Fruit fly (Drosophila melanogaster): ENCODE data around the gene CG17803.
A peak's percentile ranks its signal among the peaks of the same experiment; 100 is the strongest.
"Not testable (repeated sequence)": the region's sequence is repeated elsewhere in the genome, so short reads cannot be mapped to it uniquely, and the experiment has no call there.

Gene CG17803

DNA sequence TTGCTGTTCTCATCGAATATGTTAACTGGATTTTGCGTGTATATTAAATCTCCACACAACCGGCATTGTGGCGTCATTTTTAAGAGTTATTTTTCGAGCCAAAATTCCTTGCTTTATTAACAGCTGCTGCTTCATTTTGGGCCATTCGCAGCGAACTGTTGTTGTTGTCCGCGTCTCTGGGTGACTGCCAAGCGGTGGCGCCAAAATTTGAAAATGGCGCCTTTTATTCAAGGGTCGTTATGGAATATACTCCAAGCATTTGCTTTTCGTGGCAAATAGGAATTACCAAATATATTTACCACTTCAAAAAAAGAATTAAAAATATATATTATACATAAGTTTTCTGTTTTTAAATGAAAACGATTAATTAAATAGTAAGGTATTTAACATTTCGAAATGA, 3.8 kb upstream of the CG17803 start, which contains the start of gene Nnk:
Gene Nnk (minus strand): TSS at position 158 of the 400 bp plus-strand sequence.
- no peak for TF ChIP-seq noc (tag; optimal IDR thresholded peaks at IDR 0.05)

DNA sequence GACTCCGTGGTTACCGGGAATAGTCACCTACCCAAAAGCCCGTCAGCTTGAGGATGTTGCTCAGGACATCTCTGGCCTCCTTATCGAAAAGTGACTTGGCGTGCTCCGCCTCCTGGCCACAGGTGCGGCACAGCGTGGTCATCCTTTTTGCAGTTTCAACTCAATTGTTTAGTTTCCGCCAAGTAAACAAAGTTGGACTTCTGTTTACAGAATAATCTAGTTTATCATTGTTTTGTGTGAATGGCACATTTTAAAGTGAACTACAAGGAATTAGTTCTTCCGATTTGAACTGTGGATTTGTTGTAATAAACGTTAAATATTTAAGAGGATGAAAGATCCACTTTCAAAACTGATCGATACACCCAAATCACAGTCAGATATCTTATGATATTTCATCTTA, 1.7 kb upstream of the CG17803 start, which contains the start of gene CG17806:
Gene CG17806 (minus strand): TSS at position 236 of the 400 bp plus-strand sequence.
- TF ChIP-seq noc (tag; optimal IDR thresholded peaks at IDR 0.05) = no peak

DNA sequence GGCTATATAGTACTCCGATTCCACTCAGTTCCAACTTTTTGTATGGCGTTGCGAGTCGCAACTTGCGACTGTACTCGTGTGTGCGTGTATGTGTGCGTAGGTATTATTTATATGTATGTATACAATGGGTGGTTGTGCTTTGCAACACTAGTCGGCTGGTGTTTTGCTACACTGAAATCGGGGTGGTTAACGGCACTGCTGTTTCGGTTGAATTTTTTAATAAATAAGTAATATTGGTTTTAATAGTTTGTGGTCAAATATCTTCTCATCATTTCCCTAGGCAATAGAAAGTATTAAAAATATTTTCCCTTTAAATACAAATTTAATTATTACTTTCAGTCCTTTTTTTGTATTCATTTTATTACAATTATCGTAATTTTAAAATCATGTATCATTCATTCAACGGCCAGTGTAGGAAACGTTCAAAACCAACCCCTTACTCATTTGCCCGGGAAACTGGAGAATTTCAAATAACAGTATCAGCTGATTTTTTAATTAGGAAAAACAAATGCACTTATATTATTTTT, 3.0 kb downstream of the CG17803 start, which contains the start of gene CG7379:
Gene CG7379 (minus strand): TSS at position 94 of the 527 bp plus-strand sequence.
- peak; percentile 85 for TF ChIP-seq noc (tag; optimal IDR thresholded peaks at IDR 0.05)

DNA sequence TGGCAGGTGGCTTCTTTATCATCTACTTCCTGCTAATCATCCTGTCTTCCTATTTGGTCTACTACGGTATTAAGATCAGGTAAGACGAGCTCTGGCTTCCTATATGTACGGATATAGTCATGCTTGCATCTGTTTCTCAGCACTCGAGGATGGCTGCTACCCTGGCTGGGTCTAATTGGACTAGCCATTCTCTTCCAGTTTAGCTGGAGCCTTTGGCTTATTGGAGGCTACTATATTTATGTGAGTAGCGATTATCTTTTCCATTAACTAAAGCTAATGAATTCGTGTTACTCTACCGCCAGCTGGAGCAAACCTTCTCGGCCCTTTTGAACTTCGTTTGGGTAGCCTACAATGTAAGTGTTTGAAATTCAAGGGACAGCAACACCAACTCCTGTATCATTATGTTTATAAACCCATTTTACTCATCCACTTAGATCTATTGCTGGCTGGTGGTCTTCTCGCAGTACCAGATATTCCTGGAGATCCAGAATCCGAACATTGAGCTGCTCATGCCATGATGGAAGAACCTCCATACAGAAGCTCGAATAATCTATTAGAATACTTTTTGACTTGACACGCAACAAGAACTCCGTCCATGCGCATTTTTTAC, 5.6 kb downstream of the CG17803 start:
- TF ChIP-seq noc (tag; optimal IDR thresholded peaks at IDR 0.05) = no peak

DNA sequence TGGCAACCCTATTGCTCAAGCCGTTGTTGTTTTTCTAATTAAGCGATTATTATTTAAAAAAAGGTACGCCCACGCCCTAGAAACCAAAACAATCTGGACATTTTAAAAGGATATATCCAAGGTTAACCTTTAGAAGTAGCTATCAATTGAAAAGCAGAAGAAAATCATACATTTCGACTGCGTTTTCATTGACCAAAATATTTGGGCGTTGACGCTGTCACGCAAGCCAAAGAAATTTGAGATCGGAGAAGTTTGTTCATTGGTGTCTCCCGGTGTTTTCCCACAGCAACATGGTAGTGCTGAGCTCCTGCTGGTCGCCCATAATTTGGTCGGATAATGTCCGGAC, 6.3 kb downstream of the CG17803 start, which contains the start of gene pasi1:
Gene pasi1 (plus strand): TSS at position 1 of the 346 bp plus-strand sequence.
- no peak for TF ChIP-seq noc (tag; optimal IDR thresholded peaks at IDR 0.05)

DNA sequence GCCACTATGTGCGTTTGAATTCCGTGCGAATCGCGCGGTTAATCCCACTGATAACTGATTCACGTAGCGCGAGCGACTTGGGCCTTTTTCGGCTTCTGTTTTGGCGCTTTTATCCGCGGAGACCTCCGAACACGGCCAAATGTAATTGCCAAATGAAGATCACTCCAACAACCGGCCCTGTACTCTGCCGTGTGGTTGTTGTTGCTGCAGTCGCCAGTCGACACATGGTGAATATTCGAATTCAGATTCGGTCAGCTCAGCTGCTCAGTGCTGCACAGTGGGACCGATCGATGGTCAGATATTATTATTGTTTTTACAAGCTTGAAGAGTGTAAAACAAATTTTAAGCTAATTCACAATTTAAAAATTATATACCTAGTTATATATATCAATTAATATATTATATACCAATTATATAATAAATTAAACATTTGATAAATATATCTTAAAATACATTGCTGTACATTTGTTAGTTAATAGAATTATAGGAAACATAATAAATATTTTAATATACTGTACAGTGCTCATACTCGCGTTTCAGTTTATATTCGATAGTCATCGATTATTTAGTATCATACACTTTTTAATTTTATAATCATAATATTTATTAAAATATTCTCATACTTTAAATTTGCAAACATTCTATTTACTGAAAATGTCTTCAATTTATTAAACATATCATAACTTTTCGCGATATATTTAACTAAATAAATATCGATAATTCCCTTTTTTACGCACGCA, 6.8 kb downstream of the CG17803 start, which contains the start of gene CG43102:
Gene CG43102 (minus strand): TSS at position 156 of the 740 bp plus-strand sequence.
- TF ChIP-seq noc (tag; optimal IDR thresholded peaks at IDR 0.05) = peak; percentile 21

- TF ChIP-seq noc (tag; optimal IDR thresholded peaks at IDR 0.05) = no peak
Observed at dm6 chr3R:17793287-17793686, 8.0 kb downstream of the CG17803 start.

DNA sequence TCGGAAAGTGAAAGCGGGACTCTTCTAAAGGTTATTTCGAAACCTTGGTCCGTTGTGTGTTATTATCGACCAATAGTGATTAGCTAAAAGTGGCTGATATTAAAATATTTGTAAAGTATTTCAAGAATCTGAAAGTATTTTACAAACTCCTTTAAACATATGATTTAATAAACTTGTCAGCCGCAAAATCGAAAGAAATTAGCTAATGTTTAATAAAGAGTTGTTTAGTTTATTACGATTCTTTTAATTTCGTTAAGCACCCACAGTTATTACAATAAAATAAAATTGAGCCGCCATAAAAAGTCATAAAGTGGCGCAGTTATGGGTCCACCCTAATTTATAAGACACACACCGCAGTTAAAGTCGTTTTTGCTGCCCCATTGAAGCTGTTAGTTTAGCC, 11.4 kb downstream of the CG17803 start:
- no peak for TF ChIP-seq noc (tag; optimal IDR thresholded peaks at IDR 0.05)

dm6 chr3R:17787780-17788179, 13.5 kb downstream of the CG17803 start:
- no peak for TF ChIP-seq noc (tag; optimal IDR thresholded peaks at IDR 0.05)

DNA sequence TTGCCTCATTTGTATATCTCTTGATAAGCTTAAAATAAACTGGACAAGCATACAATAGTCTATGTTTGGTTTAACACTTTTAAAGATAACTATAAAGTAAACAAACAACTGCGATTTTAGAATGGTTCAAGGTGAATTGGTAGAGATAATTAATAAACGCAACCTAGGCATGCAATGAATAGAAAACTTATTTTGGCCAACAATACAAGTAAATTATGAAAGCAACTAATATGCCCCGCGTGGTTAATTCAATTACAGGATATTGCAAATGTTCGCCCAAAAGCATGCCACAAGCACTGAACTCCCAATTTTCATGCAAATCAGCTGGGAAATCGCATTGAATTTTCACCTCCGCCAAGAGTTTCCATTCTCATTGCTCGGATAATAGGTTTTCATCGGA, 17.1 kb downstream of the CG17803 start:
- TF ChIP-seq noc (tag; optimal IDR thresholded peaks at IDR 0.05) = no peak

dm6 chr3R:17783144-17783543, 18.2 kb downstream of the CG17803 start:
- TF ChIP-seq noc (tag; optimal IDR thresholded peaks at IDR 0.05) = no peak

DNA sequence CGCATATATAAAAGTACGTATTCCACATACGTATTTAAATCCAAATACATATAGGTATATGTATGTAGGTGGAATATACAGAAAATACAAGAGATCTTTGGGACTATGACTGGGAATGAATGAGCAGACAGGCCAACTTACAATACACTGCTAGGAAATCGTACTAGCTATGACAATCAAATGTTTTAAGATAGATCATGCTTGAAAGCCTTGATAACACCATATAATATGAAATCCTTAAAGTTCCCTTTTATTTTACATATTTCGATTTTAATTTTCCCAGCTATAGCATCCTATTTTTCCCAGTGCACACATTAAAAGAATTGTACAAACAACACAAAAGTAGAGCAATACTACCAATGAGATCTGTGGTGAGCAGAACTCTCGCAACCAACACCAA, 19.9 kb downstream of the CG17803 start:
- TF ChIP-seq noc (tag; optimal IDR thresholded peaks at IDR 0.05) = peak; percentile 73

- TF ChIP-seq noc (tag; optimal IDR thresholded peaks at IDR 0.05) = no peak
Observed at dm6 chr3R:17776952-17777407, 24.3 kb downstream of the CG17803 start.

dm6 chr3R:17776104-17776589, 25.2 kb downstream of the CG17803 start:
- TF ChIP-seq noc (tag; optimal IDR thresholded peaks at IDR 0.05) = no peak

DNA sequence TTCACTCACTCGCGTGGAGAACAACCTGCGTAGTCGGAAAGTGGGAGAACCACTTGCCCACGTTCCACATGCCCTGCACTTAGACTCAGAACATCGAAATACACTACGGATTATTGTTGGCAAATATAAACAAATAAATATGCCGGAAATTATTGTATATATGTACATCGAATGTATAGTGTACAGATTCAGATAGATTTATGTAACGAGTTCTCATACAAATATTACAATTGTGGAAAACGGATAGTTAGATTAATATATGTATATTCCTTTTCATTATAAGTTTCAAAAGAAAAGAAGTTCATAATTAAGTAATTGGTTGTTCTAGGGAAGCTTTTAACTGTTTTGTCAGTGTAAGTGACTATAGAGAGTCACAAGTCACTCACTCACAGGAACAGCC, 26.8 kb downstream of the CG17803 start:
- no peak for TF ChIP-seq noc (tag; optimal IDR thresholded peaks at IDR 0.05)

dm6 chr3R:17773893-17774292, 27.4 kb downstream of the CG17803 start:
- no peak for TF ChIP-seq noc (tag; optimal IDR thresholded peaks at IDR 0.05)

DNA sequence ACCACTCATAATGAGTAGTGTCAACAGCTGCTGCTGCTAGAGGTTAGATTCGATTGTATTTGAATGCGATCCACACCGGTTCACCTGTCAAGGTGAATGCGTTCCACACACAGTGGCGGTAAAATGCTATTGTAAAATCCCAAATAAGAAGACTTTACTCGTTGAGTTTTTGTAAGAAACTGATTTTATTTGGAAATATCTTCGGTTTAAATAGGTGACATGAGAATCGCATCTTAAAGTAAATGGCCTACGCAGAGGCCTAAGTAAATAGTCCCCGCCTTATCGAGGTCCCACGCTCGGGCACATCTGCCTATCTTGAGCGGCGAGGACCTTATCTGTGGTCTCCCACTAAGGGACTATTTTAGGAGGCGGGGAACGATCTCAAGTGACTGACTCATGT, 38.2 kb downstream of the CG17803 start, which contains the start of gene TyrR:
Gene TyrR (minus strand): TSS at position 101 of the 400 bp plus-strand sequence.
- not testable (repeated sequence) for TF ChIP-seq noc (tag; optimal IDR thresholded peaks at IDR 0.05)

Data from whole organism, larva.